ENCODE assay signal across 3 fruit fly cellular contexts in the genomic region with DNA sequence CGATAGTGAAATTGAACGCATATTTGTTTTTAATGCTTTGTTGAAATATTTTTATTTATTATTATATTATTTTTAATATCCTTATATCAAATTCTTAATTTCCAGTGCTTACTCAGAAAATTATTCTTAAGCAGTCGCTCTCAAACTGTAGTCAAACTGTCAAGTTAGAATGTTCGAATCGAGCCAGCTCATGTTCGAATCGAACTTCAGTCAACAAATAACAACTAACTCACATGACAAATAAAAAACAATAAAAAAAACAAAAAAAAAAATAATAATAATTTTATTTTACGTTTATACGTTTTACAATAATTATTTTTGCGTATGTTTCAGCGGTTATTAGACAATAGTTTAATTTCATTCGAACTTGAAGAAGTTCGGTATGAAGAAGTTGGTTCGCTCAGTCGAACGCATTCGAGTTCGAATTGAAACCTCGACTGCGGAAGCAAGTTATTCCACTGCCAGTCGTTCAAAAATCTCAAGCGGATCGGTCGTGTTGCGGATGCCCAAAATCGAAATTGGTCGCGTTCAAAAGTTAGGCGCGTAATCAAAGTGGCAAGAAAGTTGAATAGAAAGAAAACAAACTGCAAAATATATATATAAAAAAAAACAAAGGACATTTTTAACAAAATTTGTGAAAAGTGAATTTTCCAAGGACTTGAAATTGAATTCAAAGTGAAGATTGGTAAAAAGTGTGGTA.
TF ChIP-seq lines count a peak whose summit lies in the region.

A gene (plus strand): TSS at position 463 of the 700 bp plus-strand sequence.

- TF ChIP-seq CTCF in whole organism, embryonic (GFP tag; optimal IDR thresholded peaks at IDR 0.05; lab: Kevin White, UChicago): no peak

TF ChIP-seq in whole organism, adult, 20 proteins besides CTCF, POLR2A, EP300 and RAD21:
- TF ChIP-seq kay (GFP tag; lab: Kevin White, UChicago; ENCODE audit: borderline replicate concordance) (peak; percentile 51), Crg-1 (GFP tag; optimal IDR thresholded peaks at IDR 0.05; lab: Kevin White, UChicago) (no peak)

TF ChIP-seq in whole organism, embryonic, 481 proteins besides CTCF, POLR2A, EP300 and RAD21 (continues in another document):
- TF ChIP-seq knrl (GFP tag; IDR thresholded peaks at IDR 0.05; lab: Robert Waterston, UW; ENCODE audit: partially characterized antibody) (peak; percentile 14; the same call in 1 of the 3 replicates), unc-4 (GFP tag; IDR thresholded peaks at IDR 0.05; lab: Robert Waterston, UW; ENCODE audit: partially characterized antibody) (no peak), CG9876 (GFP tag; optimal IDR thresholded peaks at IDR 0.05; lab: Kevin White, UChicago) (no peak), ken (GFP tag; IDR thresholded peaks at IDR 0.05; lab: Robert Waterston, UW) (peak; percentile 39; the same call in 1 of the 3 replicates), YL-1 (GFP tag; optimal IDR thresholded peaks at IDR 0.05; lab: Kevin White, UChicago) (no peak), CG10209 (GFP tag; optimal IDR thresholded peaks at IDR 0.05; lab: Kevin White, UChicago) (no peak), D (optimal IDR thresholded peaks at IDR 0.05; lab: Kevin White, UChicago) (no peak), D (GFP tag; optimal IDR thresholded peaks at IDR 0.05; lab: Kevin White, UChicago) (no peak), CG10366 (GFP tag; IDR thresholded peaks at IDR 0.05; lab: Robert Waterston, UW) (no peak), CG3065 (GFP tag; optimal IDR thresholded peaks at IDR 0.05; lab: Kevin White, UChicago) (no peak), nau (GFP tag; optimal IDR thresholded peaks at IDR 0.05; lab: Kevin White, UChicago) (no peak), CG2199 (GFP tag; IDR thresholded peaks at IDR 0.05; lab: Robert Waterston, UW) (0 out of 3 replicates have a peak, but pooled peaks have one; percentile 40), CG12155 (GFP tag; optimal IDR thresholded peaks at IDR 0.05; lab: Kevin White, UChicago) (no peak), ewg (GFP tag; optimal IDR thresholded peaks at IDR 0.05; lab: Kevin White, UChicago) (no peak), Stat92E (GFP tag; optimal IDR thresholded peaks at IDR 0.05; lab: Kevin White, UChicago) (no peak), sqz (GFP tag; optimal IDR thresholded peaks at IDR 0.05; lab: Kevin White, UChicago) (no peak), BEAF-32 (GFP tag; optimal IDR thresholded peaks at IDR 0.05; lab: Kevin White, UChicago) (no peak), Fer1 (GFP tag; optimal IDR thresholded peaks at IDR 0.05; lab: Kevin White, UChicago) (no peak), CG15269 (tag; optimal IDR thresholded peaks at IDR 0.05; lab: Kevin White, UChicago) (no peak), Max (GFP tag; optimal IDR thresholded peaks at IDR 0.05; lab: Kevin White, UChicago) (no peak), fru (optimal IDR thresholded peaks at IDR 0.05; lab: Kevin White, UChicago) (no peak), CG34376 (GFP tag; optimal IDR thresholded peaks at IDR 0.05; lab: Kevin White, UChicago) (no peak), Hr78 (GFP tag; optimal IDR thresholded peaks at IDR 0.05; lab: Kevin White, UChicago) (no peak), Dfd (GFP tag; optimal IDR thresholded peaks at IDR 0.05; lab: Kevin White, UChicago) (no peak), tio (GFP tag; optimal IDR thresholded peaks at IDR 0.05; lab: Kevin White, UChicago) (no peak), NFAT (GFP tag; IDR thresholded peaks at IDR 0.05; lab: Robert Waterston, UW) (no peak), Dp (GFP tag; optimal IDR thresholded peaks at IDR 0.05; lab: Kevin White, UChicago) (peak; percentile 55), CG8281 (tag; optimal IDR thresholded peaks at IDR 0.05; lab: Kevin White, UChicago) (no peak), E2f2 (GFP tag; IDR thresholded peaks at IDR 0.05; lab: Robert Waterston, UW) (peak; percentile 73), CG34422 (GFP tag; IDR thresholded peaks at IDR 0.05; lab: Robert Waterston, UW) (peak; percentile 10; the same call in 1 of the 3 replicates), nerfin-2 (GFP tag; IDR thresholded peaks at IDR 0.05; lab: Robert Waterston, UW; ENCODE audit: partially characterized antibody) (no peak), Hmx (GFP tag; optimal IDR thresholded peaks at IDR 0.05; lab: Kevin White, UChicago) (no peak), sob (GFP tag; IDR thresholded peaks at IDR 0.05; lab: Robert Waterston, UW) (no peak), Usf (GFP tag; optimal IDR thresholded peaks at IDR 0.05; lab: Kevin White, UChicago) (no peak), stc (GFP tag; IDR thresholded peaks at IDR 0.05; lab: Robert Waterston, UW) (no peak), Asciz (GFP tag; optimal IDR thresholded peaks at IDR 0.05; lab: Kevin White, UChicago) (no peak), fd3F (GFP tag; optimal IDR thresholded peaks at IDR 0.05; lab: Kevin White, UChicago) (no peak), bigmax (GFP tag; optimal IDR thresholded peaks at IDR 0.05; lab: Kevin White, UChicago) (no peak), Mrtf (GFP tag; IDR thresholded peaks at IDR 0.05; lab: Robert Waterston, UW) (no peak), zfh1 (GFP tag; IDR thresholded peaks at IDR 0.05; lab: Robert Waterston, UW) (no peak; the same call in 2 of the 3 replicates), Dad (GFP tag; optimal IDR thresholded peaks at IDR 0.05; lab: Kevin White, UChicago) (no peak)

TF ChIP-seq in whole organism, prepupa, 60 proteins besides CTCF, POLR2A, EP300 and RAD21:
- 0 out of 3 replicates have a peak, but pooled peaks have one; percentile 6 for TF ChIP-seq eg (GFP tag; IDR thresholded peaks at IDR 0.05; lab: Robert Waterston, UW)
- TF ChIP-seq pdm3 (GFP tag; optimal IDR thresholded peaks at IDR 0.05; lab: Kevin White, UChicago): no peak
- TF ChIP-seq ss (GFP tag; optimal IDR thresholded peaks at IDR 0.05; lab: Kevin White, UChicago): no peak
- TF ChIP-seq CG15336 (GFP tag; IDR thresholded peaks at IDR 0.05; lab: Robert Waterston, UW): no peak
- TF ChIP-seq svp (GFP tag; lab: Kevin White, UChicago): no peak
- peak; percentile 32; the same call in 1 of the 3 replicates for TF ChIP-seq CG6163 (GFP tag; IDR thresholded peaks at IDR 0.05; lab: Robert Waterston, UW)
- no peak for TF ChIP-seq Lpt (GFP tag; optimal IDR thresholded peaks at IDR 0.05; lab: Kevin White, UChicago)
- no peak for TF ChIP-seq spab (GFP tag; optimal IDR thresholded peaks at IDR 0.05; lab: Kevin White, UChicago)
- TF ChIP-seq Eip78C (GFP tag; lab: Kevin White, UChicago): no peak
- TF ChIP-seq achi (GFP tag; optimal IDR thresholded peaks at IDR 0.05; lab: Kevin White, UChicago): no peak
- TF ChIP-seq Hr4 (GFP tag; optimal IDR thresholded peaks at IDR 0.05; lab: Kevin White, UChicago): no peak
